Worm (Caenorhabditis elegans): ENCODE data around the gene str-109.

Gene str-109

DNA sequence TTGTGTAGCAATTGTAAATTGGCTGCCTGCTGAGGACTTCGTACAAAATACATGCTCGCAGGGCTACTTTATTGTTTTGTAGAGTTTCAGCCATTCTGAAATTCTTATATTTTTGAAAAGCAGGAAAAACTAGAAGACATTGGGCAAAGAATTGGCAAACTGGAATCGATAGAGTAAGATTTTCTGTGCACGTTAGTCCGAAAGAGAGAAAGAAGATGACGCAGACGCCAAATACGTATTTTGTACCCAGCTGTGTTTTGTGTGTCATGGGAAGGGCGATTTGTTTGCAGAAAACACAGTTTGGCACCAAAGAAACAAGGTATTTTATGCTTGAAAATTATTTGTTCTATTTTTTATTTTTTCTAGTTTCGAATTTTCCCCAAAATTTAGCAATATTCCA is 34.6 kb downstream of the str-109 start, which contains the start of gene fbxa-143:
Gene fbxa-143 (minus strand): TSS at position 101 of the 400 bp plus-strand sequence.
- no peak for TF ChIP-seq ceh-9 (tag; optimal IDR thresholded peaks at IDR 0.05)
- no peak for TF ChIP-seq mdl-1 (tag; optimal IDR thresholded peaks at IDR 0.05)
- no peak for TF ChIP-seq skn-1 (tag; optimal IDR thresholded peaks at IDR 0.05)
- TF ChIP-seq pqm-1 (tag; optimal IDR thresholded peaks at IDR 0.05), result no peak
- no peak for TF ChIP-seq daf-12 (tag; optimal IDR thresholded peaks at IDR 0.05)
- no peak for TF ChIP-seq nhr-11 (tag; optimal IDR thresholded peaks at IDR 0.05)
- no peak for TF ChIP-seq nhr-25 (tag; optimal IDR thresholded peaks at IDR 0.05)
- TF ChIP-seq nhr-77 (tag; optimal IDR thresholded peaks at IDR 0.05), result no peak
- TF ChIP-seq fos-1 (tag; optimal IDR thresholded peaks at IDR 0.05), result no peak
- no peak for TF ChIP-seq tbx-2 (tag; optimal IDR thresholded peaks at IDR 0.05)
- TF ChIP-seq aly-2 (tag; optimal IDR thresholded peaks at IDR 0.05), result no peak

DNA sequence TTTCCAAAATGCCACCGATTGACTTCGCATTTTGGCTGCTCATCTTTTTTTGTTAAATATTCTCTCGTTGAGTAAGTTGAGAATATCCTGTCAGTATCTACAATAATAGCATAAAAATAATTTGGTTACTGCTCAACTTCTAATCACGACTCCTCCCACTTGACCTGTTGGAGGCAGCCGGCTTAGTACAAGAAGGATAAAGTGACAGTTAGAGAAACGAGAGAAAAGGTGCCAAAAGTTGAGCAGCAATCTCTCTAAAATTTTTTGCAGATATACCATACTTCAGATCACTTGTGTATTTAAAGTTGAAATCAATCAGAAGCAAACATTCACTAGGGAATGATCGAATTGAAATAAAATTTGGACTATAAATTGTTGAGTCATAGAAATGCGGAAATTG is 37.3 kb downstream of the str-109 start, which contains the start of gene nhr-111:
Gene nhr-111 (minus strand): TSS at position 101 of the 400 bp plus-strand sequence.
- TF ChIP-seq eor-1 (tag; optimal IDR thresholded peaks at IDR 0.05), result no peak
- no peak for TF ChIP-seq jun-1 (tag; optimal IDR thresholded peaks at IDR 0.05)

DNA sequence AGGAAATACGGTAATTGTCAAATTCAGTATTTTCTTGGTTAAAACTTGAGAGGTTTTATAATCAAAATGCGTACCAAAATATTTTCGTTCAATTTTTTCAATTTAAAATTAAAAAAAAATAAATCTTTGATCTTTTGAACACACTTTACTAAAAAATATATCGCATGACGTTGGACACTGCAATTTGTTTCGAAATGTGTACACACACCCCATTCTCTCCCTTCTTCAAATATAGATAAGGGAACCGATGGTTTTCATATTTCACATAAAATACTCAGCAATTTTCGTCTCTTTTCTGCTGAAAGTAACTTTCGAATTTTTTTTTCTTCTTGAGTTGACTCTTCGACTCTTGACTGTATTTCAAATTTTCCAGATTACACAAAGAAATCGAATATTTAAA is 40.6 kb downstream of the str-109 start:
- TF ChIP-seq pqm-1 (tag; optimal IDR thresholded peaks at IDR 0.05), result peak; percentile 1
- no peak for TF ChIP-seq nhr-25 (tag; optimal IDR thresholded peaks at IDR 0.05)
- TF ChIP-seq nhr-76 (tag; optimal IDR thresholded peaks at IDR 0.05), result no peak
- TF ChIP-seq pha-4 (tag; optimal IDR thresholded peaks at IDR 0.05), result peak; percentile 56

DNA sequence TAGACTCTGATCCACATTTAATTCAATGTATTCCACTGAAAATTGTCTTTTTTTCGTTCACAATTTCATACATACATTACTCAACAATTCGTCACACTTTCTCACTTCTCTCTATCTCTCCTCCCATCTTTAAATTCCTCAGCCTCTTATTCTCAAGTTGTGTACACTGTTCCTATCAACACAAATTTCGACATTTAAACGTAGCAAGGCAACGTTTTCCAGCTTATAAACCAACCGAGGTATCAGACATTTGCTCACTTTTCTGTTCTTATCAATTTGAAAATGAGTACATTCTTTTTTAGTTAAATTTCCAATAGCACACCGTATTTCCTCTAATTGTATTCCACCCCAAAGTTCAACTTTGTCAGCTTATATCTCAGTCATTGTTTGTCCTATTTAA is 41.1 kb downstream of the str-109 start, which contains the start of gene skr-3:
Gene skr-3 (plus strand): TSS at position 163 of the 400 bp plus-strand sequence.
- TF ChIP-seq skn-1 (tag; optimal IDR thresholded peaks at IDR 0.05) (no peak), nhr-23 (tag; optimal IDR thresholded peaks at IDR 0.05) (no peak), ZK546.5 (tag; optimal IDR thresholded peaks at IDR 0.05) (no peak), fkh-2 (tag; optimal IDR thresholded peaks at IDR 0.05) (no peak), pha-4 (tag; optimal IDR thresholded peaks at IDR 0.05) (peak; percentile 57), tbx-2 (tag; optimal IDR thresholded peaks at IDR 0.05) (no peak), elt-2 (tag; optimal IDR thresholded peaks at IDR 0.05) (peak; percentile 67), ceh-28 (tag; optimal IDR thresholded peaks at IDR 0.05) (no peak)

DNA sequence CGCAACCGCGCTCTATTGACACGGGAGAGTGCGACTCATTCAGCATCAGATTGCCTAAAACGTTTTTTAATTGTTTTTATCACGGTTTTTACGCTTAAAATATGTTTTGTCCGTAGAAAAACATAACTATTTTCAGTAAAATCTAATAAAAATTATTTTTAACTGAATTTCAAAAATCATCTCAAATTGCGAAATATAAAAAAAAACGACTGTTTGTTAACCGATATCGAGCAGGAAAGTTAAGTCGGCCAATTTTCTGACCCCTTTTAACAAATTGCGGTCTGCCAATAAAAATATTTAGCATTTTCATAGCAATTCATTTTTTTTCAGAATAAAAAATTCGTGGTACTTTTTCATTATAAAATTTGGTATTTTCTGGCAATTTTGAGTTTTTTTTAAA is 41.5 kb downstream of the str-109 start:
- no peak for TF ChIP-seq fos-1 (tag; optimal IDR thresholded peaks at IDR 0.05)
- TF ChIP-seq pha-4 (tag; optimal IDR thresholded peaks at IDR 0.05), result no peak
- no peak for TF ChIP-seq lin-39 (tag; optimal IDR thresholded peaks at IDR 0.05)
- TF ChIP-seq elt-3 (tag; optimal IDR thresholded peaks at IDR 0.05), result no peak
- TF ChIP-seq elt-1 (tag; optimal IDR thresholded peaks at IDR 0.05), result no peak
- TF ChIP-seq mml-1 (tag; optimal IDR thresholded peaks at IDR 0.05), result no peak
- no peak for TF ChIP-seq elt-2 (tag; optimal IDR thresholded peaks at IDR 0.05)
- TF ChIP-seq nhr-25 (tag; optimal IDR thresholded peaks at IDR 0.05), result no peak
- no peak for TF ChIP-seq nfya-1 (tag; optimal IDR thresholded peaks at IDR 0.05; ENCODE audit: insufficient read depth)
- TF ChIP-seq nhr-237 (tag; optimal IDR thresholded peaks at IDR 0.05), result no peak
- no peak for TF ChIP-seq tbx-2 (tag; optimal IDR thresholded peaks at IDR 0.05)
- TF ChIP-seq ceh-28 (tag; optimal IDR thresholded peaks at IDR 0.05), result no peak
- no peak for TF ChIP-seq unc-39 (tag; optimal IDR thresholded peaks at IDR 0.05)
- TF ChIP-seq daf-12 (tag; optimal IDR thresholded peaks at IDR 0.05), result no peak
- no peak for TF ChIP-seq pqm-1 (tag; optimal IDR thresholded peaks at IDR 0.05)
- TF ChIP-seq nhr-23 (tag; optimal IDR thresholded peaks at IDR 0.05), result no peak
- no peak for TF ChIP-seq lsy-12 (tag; optimal IDR thresholded peaks at IDR 0.05)
- TF ChIP-seq nhr-76 (tag; optimal IDR thresholded peaks at IDR 0.05), result no peak
- no peak for TF ChIP-seq skn-1 (tag; optimal IDR thresholded peaks at IDR 0.05)
- TF ChIP-seq R02D3.7 (tag; optimal IDR thresholded peaks at IDR 0.05), result no peak

DNA sequence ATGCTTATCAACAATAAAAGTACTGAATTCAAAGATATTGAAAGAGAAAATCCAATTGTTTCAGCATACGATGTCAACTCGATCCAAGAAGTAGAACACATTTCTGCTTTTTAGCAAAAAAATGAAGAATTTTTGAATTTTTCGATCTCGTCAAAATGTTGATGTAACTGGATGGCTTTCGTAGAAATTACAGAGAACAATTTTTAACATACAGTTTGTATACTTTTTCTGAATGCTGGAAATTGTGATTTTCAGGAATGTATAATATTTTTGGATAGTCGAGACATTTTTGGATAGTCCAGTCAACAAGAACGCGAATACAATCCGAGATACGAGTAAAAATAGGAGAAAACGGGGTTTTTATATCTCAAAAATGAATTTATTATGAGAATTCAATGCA is 43.4 kb downstream of the str-109 start, which contains the start of gene str-103:
Gene str-103 (minus strand): TSS at position 101 of the 400 bp plus-strand sequence.
- TF ChIP-seq eor-1 (tag; optimal IDR thresholded peaks at IDR 0.05) (no peak), jun-1 (tag; optimal IDR thresholded peaks at IDR 0.05) (no peak), ceh-28 (tag; optimal IDR thresholded peaks at IDR 0.05) (no peak), nfya-1 (tag; optimal IDR thresholded peaks at IDR 0.05; ENCODE audit: insufficient read depth) (no peak), egl-5 (tag; optimal IDR thresholded peaks at IDR 0.05) (no peak), ztf-11 (tag; optimal IDR thresholded peaks at IDR 0.05) (no peak), elt-3 (tag; optimal IDR thresholded peaks at IDR 0.05) (no peak), ZK546.5 (tag; optimal IDR thresholded peaks at IDR 0.05) (no peak), nhr-67 (tag; optimal IDR thresholded peaks at IDR 0.05) (no peak), egl-27 (tag; optimal IDR thresholded peaks at IDR 0.05) (no peak), nhr-77 (tag; optimal IDR thresholded peaks at IDR 0.05) (no peak), daf-12 (tag; optimal IDR thresholded peaks at IDR 0.05) (no peak), tbx-2 (tag; optimal IDR thresholded peaks at IDR 0.05) (no peak), nhr-43 (tag; optimal IDR thresholded peaks at IDR 0.05; ENCODE audit: poor library complexity, severe bottlenecking) (no peak), pqm-1 (tag; optimal IDR thresholded peaks at IDR 0.05) (no peak), ama-1 (optimal IDR thresholded peaks at IDR 0.05) (no peak), ceh-16 (tag; optimal IDR thresholded peaks at IDR 0.05) (no peak), unc-39 (tag; optimal IDR thresholded peaks at IDR 0.05) (no peak), ceh-9 (tag; optimal IDR thresholded peaks at IDR 0.05) (no peak)
